Fruit fly (Drosophila melanogaster) whole organism, prepupa: ENCODE measurements around the gene CG31928.
A peak's percentile ranks its signal among the peaks of the same experiment; 100 is the strongest.

Experiments
- CG10669 ChIP-seq: fragments of 200-800 bp; sonication (Bioruptor generic); optimal IDR thresholded peaks from 3 replicates; lab custom pipeline; 2018; ENCODE audit warnings: missing biosample characterization, mild to moderate bottlenecking, missing genetic modification characterization, moderate library complexity
- CG11294 ChIP-seq: fragments of 200-800 bp; sonication (Bioruptor generic); IDR thresholded peaks from 2 replicates; pipeline ENCODE4 v1.3.6; 2022; ENCODE audit warnings: missing biosample characterization, missing genetic modification characterization
- CG11762 ChIP-seq: fragments of 200-800 bp; sonication (Bioruptor generic); optimal IDR thresholded peaks from 3 replicates; lab custom pipeline; 2016; ENCODE audit warnings: missing biosample characterization, missing genetic modification characterization; ENCODE audit not compliant: insufficient read depth
- CG15336 ChIP-seq: fragments of 200-800 bp; sonication (Bioruptor generic); IDR thresholded peaks from 2 replicates; pipeline ENCODE4 v1.3.6; 2022; ENCODE audit warnings: missing biosample characterization, missing genetic modification characterization
- CG1621 ChIP-seq: fragments of 200-800 bp; sonication (Bioruptor generic); optimal IDR thresholded peaks from 3 replicates; lab custom pipeline; 2018; ENCODE audit warnings: missing biosample characterization, mild to moderate bottlenecking, missing genetic modification characterization
- CG3032 ChIP-seq: fragments of 200-800 bp; optimal IDR thresholded peaks from 2 replicates; lab custom pipeline; 2019; ENCODE audit warnings: missing biosample characterization, mild to moderate bottlenecking, missing genetic modification characterization, moderate library complexity
- CG31627 ChIP-seq: fragments of 200-800 bp; sonication (Bioruptor generic); optimal IDR thresholded peaks from 3 replicates; lab custom pipeline; 2016; ENCODE audit warnings: missing biosample characterization, missing genetic modification characterization
- CG32006 ChIP-seq: fragments of 200-800 bp; sonication (Bioruptor generic); optimal IDR thresholded peaks from 3 replicates; lab custom pipeline; 2017; ENCODE audit warnings: missing biosample characterization, mild to moderate bottlenecking, missing genetic modification characterization
- CG34406 ChIP-seq: fragments of 200-800 bp; sonication (Bioruptor generic); optimal IDR thresholded peaks from 3 replicates; lab custom pipeline; 2016; ENCODE audit warnings: missing biosample characterization, missing genetic modification characterization
- CG3919 ChIP-seq: fragments of 200-800 bp; sonication (Bioruptor generic); optimal IDR thresholded peaks from 3 replicates; lab custom pipeline; 2016; ENCODE audit warnings: missing biosample characterization, missing genetic modification characterization
- CG4318 ChIP-seq: fragments of 200-800 bp; sonication (Bioruptor generic); optimal IDR thresholded peaks from 3 replicates; lab custom pipeline; 2017; ENCODE audit warnings: missing biosample characterization, mild to moderate bottlenecking, missing genetic modification characterization
- CG6792 ChIP-seq: fragments of 200-800 bp; sonication (Bioruptor generic); optimal IDR thresholded peaks from 3 replicates; lab custom pipeline; 2016; ENCODE audit warnings: missing biosample characterization, missing genetic modification characterization
- CG6808 ChIP-seq: fragments of 200-800 bp; sonication (Bioruptor generic); optimal IDR thresholded peaks from 3 replicates; lab custom pipeline; 2017; ENCODE audit warnings: missing biosample characterization, missing genetic modification characterization, mild to moderate bottlenecking, moderate library complexity, missing genetic modification reagents
- CG6854 ChIP-seq: fragments of 200-800 bp; sonication (Bioruptor generic); optimal IDR thresholded peaks from 2 replicates; lab custom pipeline; 2017; ENCODE audit warnings: missing biosample characterization, mild to moderate bottlenecking, missing genetic modification characterization
- CG8319 ChIP-seq: fragments of 200-800 bp; sonication (Bioruptor generic); optimal IDR thresholded peaks from 3 replicates; lab custom pipeline; 2016; ENCODE audit warnings: missing biosample characterization, missing genetic modification characterization
- CG9139 ChIP-seq: fragments of 200-800 bp; sonication (Bioruptor generic); optimal IDR thresholded peaks from 3 replicates; lab custom pipeline; 2017; ENCODE audit warnings: missing biosample characterization, mild to moderate bottlenecking, missing genetic modification characterization
- Eip75B ChIP-seq: fragments of 200-800 bp; sonication (Bioruptor generic); optimal IDR thresholded peaks from 3 replicates; lab custom pipeline; 2016; ENCODE audit warnings: missing biosample characterization, missing genetic modification characterization
- Eip78C ChIP-seq: fragments of 200-800 bp; sonication (Bioruptor generic); peaks from one replicate; lab custom pipeline; 2016; ENCODE audit warnings: missing biosample characterization, missing genetic modification characterization
- Eip93F ChIP-seq: fragments of 200-800 bp; sonication (Bioruptor generic); optimal IDR thresholded peaks from 2 replicates; lab custom pipeline; 2016; ENCODE audit warnings: missing biosample characterization, mild to moderate bottlenecking, missing genetic modification characterization
- Ets21C ChIP-seq: fragments of 200-800 bp; sonication (Bioruptor generic); optimal IDR thresholded peaks from 3 replicates; lab custom pipeline; 2016; ENCODE audit warnings: missing biosample characterization, missing genetic modification characterization
- Ets96B ChIP-seq: fragments of 200-800 bp; optimal IDR thresholded peaks from 2 replicates; lab custom pipeline; 2019; ENCODE audit warnings: missing biosample characterization, mild to moderate bottlenecking, missing genetic modification characterization, moderate library complexity
- Gug ChIP-seq: fragments of 200-800 bp; sonication (Bioruptor generic); IDR thresholded peaks from 2 replicates; pipeline ENCODE4 v1.3.6; 2022; ENCODE audit warnings: missing biosample characterization, missing genetic modification characterization
- Hr38 ChIP-seq: sonication (Bioruptor generic); optimal IDR thresholded peaks from 2 replicates; lab custom pipeline; 2016; ENCODE audit warnings: missing biosample characterization, missing genetic modification characterization
- Hr39 ChIP-seq: fragments of 200-800 bp; sonication (Bioruptor generic); optimal IDR thresholded peaks from 2 replicates; lab custom pipeline; 2016; ENCODE audit warnings: missing biosample characterization, missing genetic modification characterization
- Lpt ChIP-seq: fragments of 200-800 bp; sonication (Bioruptor generic); optimal IDR thresholded peaks from 3 replicates; lab custom pipeline; 2016; ENCODE audit warnings: missing biosample characterization, missing genetic modification characterization
- Smox ChIP-seq: fragments of 200-800 bp; sonication (Bioruptor generic); optimal IDR thresholded peaks from 3 replicates; lab custom pipeline; 2016; ENCODE audit warnings: missing biosample characterization, missing genetic modification characterization
- Sox14 ChIP-seq: fragments of 200-800 bp; sonication (Bioruptor generic); optimal IDR thresholded peaks from 3 replicates; lab custom pipeline; 2016; ENCODE audit warnings: missing biosample characterization, missing genetic modification characterization
- Sox15 ChIP-seq: fragments of 200-800 bp; sonication (Bioruptor generic); optimal IDR thresholded peaks from 3 replicates; lab custom pipeline; 2016; ENCODE audit warnings: missing biosample characterization, missing genetic modification characterization
- eg ChIP-seq: fragments of 200-800 bp; sonication (Bioruptor generic); IDR thresholded peaks from 3 replicates; pipeline ENCODE4 v1.3.6; 2022; ENCODE audit warnings: missing biosample characterization, missing genetic modification characterization
- fkh ChIP-seq: fragments of 200-800 bp; sonication (Bioruptor generic); optimal IDR thresholded peaks from 3 replicates; lab custom pipeline; 2017; ENCODE audit warnings: missing biosample characterization, mild to moderate bottlenecking, missing genetic modification characterization, moderate library complexity
- pdm3 ChIP-seq: fragments of 200-800 bp; sonication (Bioruptor generic); optimal IDR thresholded peaks from 3 replicates; lab custom pipeline; 2016; ENCODE audit warnings: missing biosample characterization, missing genetic modification characterization
- salr ChIP-seq, 2 experiments: fragments of 200-800 bp; sonication (Bioruptor generic); optimal IDR thresholded peaks; 3 replicates each; lab custom pipeline; 2016 to 2018; ENCODE audit warnings: missing biosample characterization in 2 of 2, missing genetic modification characterization in 2 of 2, mild to moderate bottlenecking in 1 of 2
- ss ChIP-seq, 2 experiments: fragments of 200-800 bp; sonication (Bioruptor generic); optimal IDR thresholded peaks; 2 replicates in 1 of 2; 3 replicates in 1 of 2; lab custom pipeline; 2017 to 2018; ENCODE audit warnings: mild to moderate bottlenecking in 2 of 2, missing biosample characterization in 2 of 2, missing genetic modification characterization in 2 of 2, moderate library complexity in 1 of 2
- svp ChIP-seq: fragments of 200-800 bp; sonication (Bioruptor generic); peaks from one replicate; lab custom pipeline; 2016; ENCODE audit warnings: missing biosample characterization, missing genetic modification characterization
- topi ChIP-seq: fragments of 200-800 bp; sonication (Bioruptor generic); optimal IDR thresholded peaks from 3 replicates; lab custom pipeline; 2016; ENCODE audit warnings: missing biosample characterization, missing genetic modification characterization

The CG31928 gene

dm6 chr2L:1445048-1445447 is 47.0 kb upstream of the CG31928 start (continued):
- peak; percentile 68 for TF ChIP-seq CG34406 (GFP tag; lab: Kevin White, UChicago)
- TF ChIP-seq CG11294, result no peak
- no peak for TF ChIP-seq fkh (GFP tag; lab: Kevin White, UChicago)
- peak; percentile 77 for TF ChIP-seq CG6792
- peak; percentile 79 to 80 for TF ChIP-seq ss (GFP tag; optimal IDR thresholded peaks at IDR 0.05; lab: Kevin White, UChicago)
- TF ChIP-seq Ets96B (tag; lab: Kevin White, UChicago), result peak; percentile 74
- TF ChIP-seq Eip75B (GFP tag; lab: Kevin White, UChicago), result peak; percentile 24
- peak; percentile 57 for TF ChIP-seq Sox14 (GFP tag; lab: Kevin White, UChicago)
- TF ChIP-seq CG32006 (GFP tag; lab: Kevin White, UChicago), result peak; percentile 6
- TF ChIP-seq CG1621 (tag; lab: Kevin White, UChicago), result peak; percentile 70
- peak; percentile 55 for TF ChIP-seq CG6854 (GFP tag; lab: Kevin White, UChicago)
- TF ChIP-seq CG3919, result peak; percentile 80
- peak; percentile 69 for TF ChIP-seq Eip93F (GFP tag; lab: Kevin White, UChicago)
- TF ChIP-seq topi (GFP tag; lab: Kevin White, UChicago), result peak; percentile 79
- TF ChIP-seq CG4318, result no peak
- peak; percentile 49 for TF ChIP-seq CG31627 (GFP tag; lab: Kevin White, UChicago)
- TF ChIP-seq pdm3 (GFP tag; lab: Kevin White, UChicago), result peak; percentile 44
- peak; percentile 74 for TF ChIP-seq Smox (GFP tag; lab: Kevin White, UChicago)
- TF ChIP-seq CG9139 (GFP tag; lab: Kevin White, UChicago), result peak; percentile 63
- TF ChIP-seq CG8319 (GFP tag; lab: Kevin White, UChicago), result peak; percentile 60
- peak; percentile 45 for TF ChIP-seq Sox15
- TF ChIP-seq Eip78C (GFP tag; lab: Kevin White, UChicago), result peak; percentile 94
- TF ChIP-seq Lpt (GFP tag; lab: Kevin White, UChicago), result no peak
- peak; percentile 43 for TF ChIP-seq Ets21C (GFP tag; lab: Kevin White, UChicago)
- TF ChIP-seq CG15336, result 0 out of 2 replicates have a peak, but pooled peaks have one; percentile 35
- no peak for TF ChIP-seq CG11762 (GFP tag; lab: Kevin White, UChicago)
- TF ChIP-seq salr (GFP tag; optimal IDR thresholded peaks at IDR 0.05; lab: Kevin White, UChicago), result no peak
- no peak for TF ChIP-seq Gug (GFP tag; lab: Robert Waterston, UW)
- peak; percentile 47 for TF ChIP-seq Hr39 (GFP tag; lab: Kevin White, UChicago)
- TF ChIP-seq svp (GFP tag; lab: Kevin White, UChicago), result peak; percentile 96

dm6 chr2L:1446740-1447139 is 45.4 kb upstream of the CG31928 start:
- TF ChIP-seq Hr38, result no peak
- TF ChIP-seq svp (GFP tag; lab: Kevin White, UChicago), result peak; percentile 31

- TF ChIP-seq CG3032 (tag; lab: Kevin White, UChicago), result no peak
- no peak for TF ChIP-seq CG6854 (GFP tag; lab: Kevin White, UChicago)
- TF ChIP-seq CG32006 (GFP tag; lab: Kevin White, UChicago), result no peak
- TF ChIP-seq, all 60 proteins: peak for 0
These were observed 44.4 kb upstream of the CG31928 start for dm6 chr2L:1447652-1448051.

DNA sequence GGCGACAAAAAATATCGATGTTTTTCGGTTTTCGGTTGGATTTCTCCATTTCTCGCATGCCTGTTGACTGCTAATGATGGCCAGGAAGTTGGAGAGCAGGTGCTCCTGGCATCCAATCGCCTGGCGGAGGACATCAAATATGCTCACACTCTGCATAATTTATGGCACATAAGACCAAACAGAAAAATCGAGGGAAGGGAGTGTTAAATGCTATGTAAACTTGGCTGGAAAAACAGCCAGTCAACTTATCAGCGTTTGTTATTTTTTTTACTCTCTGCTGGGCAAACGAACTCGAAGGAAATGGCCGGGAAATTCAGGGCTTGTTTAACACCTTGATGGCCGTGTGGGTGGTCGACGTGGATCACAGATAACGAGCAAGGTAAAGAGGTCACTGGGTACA is 43.9 kb upstream of the CG31928 start:
- no peak for TF ChIP-seq CG10669
- peak; percentile 70 for TF ChIP-seq fkh (GFP tag; lab: Kevin White, UChicago)

DNA sequence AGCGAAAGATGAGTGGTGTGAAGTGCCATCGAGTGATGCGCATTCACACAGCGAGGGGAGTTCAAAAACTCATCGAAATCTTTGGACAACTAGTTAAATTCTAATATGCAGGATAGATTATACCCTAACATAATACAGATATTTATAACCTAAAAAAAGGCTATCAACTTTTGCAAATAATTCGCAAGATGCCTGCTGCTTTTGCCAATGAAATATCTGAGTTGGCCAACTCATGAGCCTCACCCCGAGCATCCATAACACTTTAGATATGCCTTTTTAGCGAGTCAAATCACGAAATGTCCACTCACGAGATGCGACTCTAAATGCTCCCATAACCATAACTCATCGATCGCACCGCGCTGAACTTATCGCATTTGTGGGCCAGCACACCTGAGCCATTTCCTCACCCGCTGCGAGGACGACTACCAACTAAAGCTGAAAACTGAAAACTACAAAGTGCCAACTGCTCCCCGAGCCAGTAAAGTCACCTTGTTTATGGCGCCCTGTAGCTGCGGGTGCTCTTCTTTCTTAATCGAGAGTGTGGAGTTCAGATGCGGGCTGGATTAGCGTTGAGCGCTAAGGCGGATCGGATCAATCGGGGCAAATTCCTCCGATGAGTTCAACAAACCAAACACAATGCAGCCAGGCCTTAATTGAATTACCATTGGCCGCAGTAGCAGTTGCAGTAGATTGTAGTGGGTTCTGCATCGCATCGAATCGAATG is 42.2 kb upstream of the CG31928 start:
- TF ChIP-seq Eip78C (GFP tag; lab: Kevin White, UChicago) (peak; percentile 29), eg (GFP tag; lab: Robert Waterston, UW) (no peak), Lpt (GFP tag; lab: Kevin White, UChicago) (no peak), CG6808 (GFP tag; lab: Kevin White, UChicago) (no peak), CG6792 (no peak), Ets96B (tag; lab: Kevin White, UChicago) (no peak), salr (GFP tag; optimal IDR thresholded peaks at IDR 0.05; lab: Kevin White, UChicago) (peak in 1 of 2 experiments; percentile 24), CG10669 (no peak), Sox14 (GFP tag; lab: Kevin White, UChicago) (peak; percentile 12), CG32006 (GFP tag; lab: Kevin White, UChicago) (peak; percentile 45), Gug (GFP tag; lab: Robert Waterston, UW) (no peak), svp (GFP tag; lab: Kevin White, UChicago) (peak; percentile 49), Hr39 (GFP tag; lab: Kevin White, UChicago) (no peak)
